Worm (Caenorhabditis elegans) whole organism, young adult: ENCODE measurements around the gene daf-9.

Source experiments
- B0035.1 ChIP-seq: sonication (generic microtip); optimal IDR thresholded peaks from 2 replicates; lab custom pipeline; 2016; ENCODE audit warnings: missing genetic modification characterization, mild to moderate bottlenecking, missing compliant biosample characterization, missing genotype, missing genetic modification reagents
- F10E7.11 ChIP-seq: sonication (generic microtip); optimal IDR thresholded peaks from 2 replicates; lab custom pipeline; 2017; ENCODE audit warnings: mild to moderate bottlenecking, missing genetic modification characterization, moderate library complexity, missing compliant biosample characterization
- F22D6.2 ChIP-seq: sonication (generic microtip); optimal IDR thresholded peaks from 2 replicates; lab custom pipeline; 2016; ENCODE audit warnings: mild to moderate bottlenecking, missing genetic modification characterization, missing compliant biosample characterization
- F23B12.7 ChIP-seq: sonication (generic microtip); optimal IDR thresholded peaks from 2 replicates; lab custom pipeline; 2017; ENCODE audit warnings: missing genetic modification characterization, mild to moderate bottlenecking, missing compliant biosample characterization, antibody characterized with exemption, moderate library complexity; ENCODE audit not compliant: insufficient read depth
- F37B4.10 ChIP-seq: fragments of 200-800 bp; sonication (Bioruptor generic); IDR thresholded peaks from 2 replicates; pipeline ENCODE4 v1.3.6; 2022; ENCODE audit warnings: missing genetic modification characterization, missing compliant biosample characterization
- F39B2.1 ChIP-seq: fragments of 200-800 bp; sonication (Bioruptor generic); IDR thresholded peaks from 2 replicates; pipeline ENCODE4 v1.3.6; 2022; ENCODE audit warnings: missing genetic modification reagents, missing genetic modification characterization, missing compliant biosample characterization
- F49E8.2 ChIP-seq: sonication (generic microtip); optimal IDR thresholded peaks from 3 replicates; lab custom pipeline; 2017; ENCODE audit warnings: missing genetic modification characterization, mild to moderate bottlenecking, missing compliant biosample characterization, antibody characterized with exemption, moderate library complexity; ENCODE audit not compliant: insufficient read depth
- F57C9.4 ChIP-seq: sonication (generic microtip); optimal IDR thresholded peaks from 2 replicates; lab custom pipeline; 2017; ENCODE audit warnings: mild to moderate bottlenecking, missing genetic modification characterization, missing compliant biosample characterization
- T26A5.8 ChIP-seq: sonication (generic microtip); optimal IDR thresholded peaks from 2 replicates; lab custom pipeline; 2016; ENCODE audit warnings: missing genetic modification characterization, missing compliant biosample characterization
- Y53F4B.3 ChIP-seq: fragments of 200-800 bp; sonication (Bioruptor generic); IDR thresholded peaks from 2 replicates; pipeline ENCODE4 v1.3.6; 2022; ENCODE audit warnings: missing genetic modification reagents, missing genetic modification characterization, missing compliant biosample characterization
- Y56A3A.18 ChIP-seq: fragments of 200-800 bp; sonication (Bioruptor generic); IDR thresholded peaks from 2 replicates; pipeline ENCODE4 v1.3.6; 2022; ENCODE audit warnings: missing genetic modification reagents, missing genetic modification characterization, missing compliant biosample characterization
- Y79H2A.3 ChIP-seq: fragments of 200-800 bp; sonication (Bioruptor generic); conservative IDR thresholded peaks from 2 replicates; pipeline ENCODE4 v1.3.6; 2022; ENCODE audit warnings: missing genetic modification reagents, missing genetic modification characterization, missing compliant biosample characterization
- ZK185.1 ChIP-seq: sonication (generic microtip); optimal IDR thresholded peaks from 2 replicates; lab custom pipeline; 2016; ENCODE audit warnings: mild to moderate bottlenecking, missing genetic modification characterization, missing compliant biosample characterization; ENCODE audit not compliant: poor library complexity, severe bottlenecking
- athp-1 ChIP-seq: sonication (generic microtip); optimal IDR thresholded peaks from 2 replicates; lab custom pipeline; 2017; ENCODE audit warnings: mild to moderate bottlenecking, missing genetic modification characterization, missing compliant biosample characterization
- attf-3 ChIP-seq: fragments of 200-800 bp; sonication (Bioruptor generic); conservative IDR thresholded peaks from 2 replicates; pipeline ENCODE4 v1.3.6; 2022; ENCODE audit warnings: missing genetic modification reagents, missing genetic modification characterization, missing compliant biosample characterization
- bed-1 ChIP-seq: fragments of 200-800 bp; sonication (Bioruptor generic); IDR thresholded peaks from 2 replicates; pipeline ENCODE4 v1.3.6; 2022; ENCODE audit warnings: missing genetic modification reagents, missing genetic modification characterization, missing compliant biosample characterization
- ceh-100 ChIP-seq: fragments of 200-800 bp; sonication (Bioruptor generic); IDR thresholded peaks from 2 replicates; pipeline ENCODE4 v1.3.6; 2022; ENCODE audit warnings: missing genetic modification reagents, missing genetic modification characterization, missing compliant biosample characterization
- ceh-91 ChIP-seq: fragments of 200-800 bp; sonication (Bioruptor generic); IDR thresholded peaks from 2 replicates; pipeline ENCODE4 v1.3.6; 2022; ENCODE audit warnings: missing genetic modification reagents, missing genetic modification characterization, missing compliant biosample characterization
- chd-7 ChIP-seq: sonication (generic microtip); optimal IDR thresholded peaks from 2 replicates; lab custom pipeline; 2016; ENCODE audit warnings: mild to moderate bottlenecking, missing genetic modification characterization, moderate library complexity, missing compliant biosample characterization
- efl-1 ChIP-seq: fragments of 150-350 bp; optimal IDR thresholded peaks from 2 replicates; lab custom pipeline; 2014; ENCODE audit warnings: missing biosample characterization, missing genetic modification reagents, missing genetic modification characterization
- ekl-4 ChIP-seq: fragments of 200-800 bp; sonication (Bioruptor generic); IDR thresholded peaks from 2 replicates; pipeline ENCODE4 v1.3.6; 2022; ENCODE audit warnings: missing genetic modification reagents, missing genetic modification characterization, missing compliant biosample characterization
- hmg-20 ChIP-seq: fragments of 200-800 bp; sonication (Bioruptor generic); IDR thresholded peaks from 2 replicates; pipeline ENCODE4 v1.3.6; 2022; ENCODE audit warnings: missing genetic modification reagents, missing genetic modification characterization, missing compliant biosample characterization
- lag-1 ChIP-seq: fragments of 200-800 bp; sonication (Bioruptor generic); IDR thresholded peaks from 2 replicates; pipeline ENCODE4 v1.3.6; 2022; ENCODE audit warnings: missing genetic modification reagents, missing genetic modification characterization, missing compliant biosample characterization
- lin-26 ChIP-seq: fragments of 200-800 bp; sonication (Bioruptor generic); IDR thresholded peaks from 2 replicates; pipeline ENCODE4 v1.3.6; 2022; ENCODE audit warnings: missing genetic modification reagents, missing genetic modification characterization, missing compliant biosample characterization
- madf-10 ChIP-seq: sonication (generic microtip); optimal IDR thresholded peaks from 2 replicates; lab custom pipeline; 2016; ENCODE audit warnings: mild to moderate bottlenecking, missing genetic modification characterization, missing compliant biosample characterization
- mes-4 ChIP-seq: sonication (generic microtip); optimal IDR thresholded peaks from 2 replicates; lab custom pipeline; 2016; ENCODE audit warnings: missing genotype, missing genetic modification characterization, missing compliant biosample characterization
- mxl-1 ChIP-seq: sonication (generic microtip); optimal IDR thresholded peaks from 2 replicates; lab custom pipeline; 2016; ENCODE audit warnings: missing genetic modification characterization, missing compliant biosample characterization
- nfya-2 ChIP-seq: fragments of 200-800 bp; sonication (Bioruptor generic); IDR thresholded peaks from 2 replicates; pipeline ENCODE4 v1.3.6; 2022; ENCODE audit warnings: missing genetic modification reagents, missing genetic modification characterization, missing compliant biosample characterization
- nfyb-1 ChIP-seq: fragments of 200-800 bp; sonication (Bioruptor generic); IDR thresholded peaks from 2 replicates; pipeline ENCODE4 v1.3.6; 2022; ENCODE audit warnings: missing genetic modification reagents, missing genetic modification characterization, missing compliant biosample characterization
- nhr-120 ChIP-seq: fragments of 200-800 bp; sonication (Bioruptor generic); IDR thresholded peaks from 2 replicates; pipeline ENCODE4 v1.3.6; 2022; ENCODE audit warnings: missing genetic modification characterization, missing compliant biosample characterization
- nhr-80 ChIP-seq: sonication (generic microtip); optimal IDR thresholded peaks from 2 replicates; lab custom pipeline; 2016; ENCODE audit warnings: missing genetic modification characterization, missing compliant biosample characterization
- pha-4 ChIP-seq: fragments of 150-350 bp; sonication (generic microtip); optimal IDR thresholded peaks from 2 replicates; lab custom pipeline; 2014; ENCODE audit warnings: missing biosample characterization, missing genetic modification reagents, missing genetic modification characterization
- rec-8 ChIP-seq, 2 experiments: sonication (generic microtip); optimal IDR thresholded peaks; 2 replicates each; lab custom pipeline; 2016; ENCODE audit warnings: mild to moderate bottlenecking in 2 of 2, missing genetic modification characterization in 2 of 2, missing genetic modification reagents in 2 of 2, missing genotype in 2 of 2, missing biosample characterization in 1 of 2, missing compliant biosample characterization in 1 of 2, moderate library complexity in 1 of 2
- repo-1 ChIP-seq: sonication (generic microtip); optimal IDR thresholded peaks from 2 replicates; lab custom pipeline; 2017; ENCODE audit warnings: mild to moderate bottlenecking, missing genetic modification characterization, missing compliant biosample characterization
- rpc-1 ChIP-seq, 2 experiments: fragments of 150-350 bp in 1 of 2; sonication (generic microtip) in 1 of 2; optimal IDR thresholded peaks; 2 replicates each; lab custom pipeline; 2014 to 2018; ENCODE audit warnings: missing biosample characterization in 1 of 2, missing genetic modification characterization in 1 of 2, missing genetic modification reagents in 1 of 2, missing genotype in 1 of 2
- snpc-1.3 ChIP-seq: sonication (generic microtip); optimal IDR thresholded peaks from 2 replicates; lab custom pipeline; 2017; ENCODE audit warnings: missing genetic modification characterization, mild to moderate bottlenecking, missing compliant biosample characterization, antibody characterized with exemption, moderate library complexity, missing genotype, missing genetic modification reagents; ENCODE audit not compliant: insufficient read depth
- snpc-4 ChIP-seq, 5 experiments: fragments of 150-350 bp in 1 of 5; sonication (generic microtip) in 4 of 5; optimal IDR thresholded peaks; 2 replicates each; lab custom pipeline; 2014 to 2018; ENCODE audit warnings: missing genetic modification characterization in 5 of 5, missing biosample characterization in 3 of 5, antibody characterized with exemption in 2 of 5, mild to moderate bottlenecking in 2 of 5, missing compliant biosample characterization in 2 of 5, missing genotype in 2 of 5, moderate library complexity in 2 of 5, missing genetic modification reagents in 1 of 5
- tbp1 ChIP-seq: fragments of 200-800 bp; sonication (Bioruptor generic); optimal IDR thresholded peaks from 2 replicates; lab custom pipeline; 2018; ENCODE audit warnings: mild to moderate bottlenecking, missing genetic modification characterization, missing compliant biosample characterization
- tlf-1 ChIP-seq: fragments of 200-800 bp; sonication (Bioruptor generic); optimal IDR thresholded peaks from 2 replicates; lab custom pipeline; 2018; ENCODE audit warnings: mild to moderate bottlenecking, missing genetic modification characterization, missing compliant biosample characterization
- unc-130 ChIP-seq: sonication (generic microtip); optimal IDR thresholded peaks from 2 replicates; lab custom pipeline; 2016; ENCODE audit warnings: missing genetic modification reagents, missing genetic modification characterization, missing compliant biosample characterization
- xnd-1 ChIP-seq: sonication (generic microtip); optimal IDR thresholded peaks from 2 replicates; lab custom pipeline; 2016; ENCODE audit warnings: missing genotype, missing genetic modification reagents, missing genetic modification characterization, missing compliant biosample characterization
- ztf-3 ChIP-seq: fragments of 200-800 bp; sonication (Bioruptor generic); optimal IDR thresholded peaks from 2 replicates; lab custom pipeline; 2018; ENCODE audit warnings: mild to moderate bottlenecking, missing genetic modification characterization, missing compliant biosample characterization
- ztf-6 ChIP-seq: fragments of 200-800 bp; sonication (Bioruptor generic); IDR thresholded peaks from 2 replicates; pipeline ENCODE4 v1.3.6; 2022; ENCODE audit warnings: missing genetic modification reagents, missing genetic modification characterization, missing compliant biosample characterization

Gene daf-9

DNA sequence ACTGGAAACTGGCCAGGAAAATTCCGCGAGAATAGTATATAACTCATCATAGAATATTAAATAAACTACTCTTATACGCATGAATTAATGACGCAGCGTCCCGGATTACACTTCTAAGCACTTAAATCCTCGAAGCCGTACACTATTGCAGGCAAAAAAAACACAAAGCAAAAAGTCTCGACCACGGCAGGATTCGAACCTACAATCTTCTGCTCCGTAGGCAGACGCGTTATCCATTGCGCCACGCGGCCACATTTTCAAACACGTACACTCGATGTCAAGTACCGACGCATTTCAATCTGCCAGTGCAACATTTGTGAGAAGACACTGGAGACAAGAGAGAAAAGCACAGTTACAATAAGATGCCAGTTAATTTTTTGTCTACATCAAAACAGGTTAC is 23.2 kb downstream of the daf-9 start (continued):
- TF ChIP-seq nfyb-1 = 0 out of 2 replicates have a peak, but pooled peaks have one; percentile 57
- TF ChIP-seq mes-4 = peak; percentile 51
- no peak for TF ChIP-seq F10E7.11
- 0 out of 2 replicates have a peak, but pooled peaks have one; percentile 13 for TF ChIP-seq ekl-4 (GFP tag; lab: Robert Waterston, UW)
- TF ChIP-seq ceh-100 (GFP tag; lab: Robert Waterston, UW) = no peak
- peak; percentile 43 for TF ChIP-seq mxl-1 (tag; lab: Kevin White, UChicago)
- TF ChIP-seq repo-1 (tag; lab: Kevin White, UChicago) = peak; percentile 9
- peak; percentile 63 for TF ChIP-seq chd-7
- TF ChIP-seq efl-1 (GFP tag; lab: Kevin White, UChicago) = no peak
- no peak for TF ChIP-seq F57C9.4 (tag; lab: Kevin White, UChicago)
- TF ChIP-seq madf-10 (tag; lab: Kevin White, UChicago) = peak; percentile 57
- TF ChIP-seq bed-1 = 0 out of 2 replicates have a peak, but pooled peaks have one; percentile 64
- TF ChIP-seq ZK185.1 (tag; lab: Kevin White, UChicago) = peak; percentile 60
- TF ChIP-seq T26A5.8 = no peak
- TF ChIP-seq Y79H2A.3 (GFP tag; lab: Robert Waterston, UW) = no peak
- no peak for TF ChIP-seq ztf-3 (GFP tag; lab: Kevin White, UChicago)
- no peak for TF ChIP-seq nhr-80 (tag; lab: Kevin White, UChicago)
- no peak for TF ChIP-seq xnd-1 (tag; lab: Kevin White, UChicago)
- TF ChIP-seq ceh-91 (GFP tag; lab: Robert Waterston, UW) = no peak
- peak; percentile 65 to 71 for TF ChIP-seq rec-8 (tag; optimal IDR thresholded peaks at IDR 0.05; lab: Kevin White, UChicago)
- no peak for TF ChIP-seq attf-3 (GFP tag; lab: Robert Waterston, UW)
- TF ChIP-seq rpc-1 (optimal IDR thresholded peaks at IDR 0.05; lab: Kevin White, UChicago) = peak; percentile 83
- TF ChIP-seq rpc-1 (tag; optimal IDR thresholded peaks at IDR 0.05; lab: Kevin White, UChicago) = peak; percentile 86
- peak; percentile 15 for TF ChIP-seq unc-130 (GFP tag; lab: Kevin White, UChicago)
- no peak for TF ChIP-seq F49E8.2 (tag; lab: Kevin White, UChicago)
- peak; percentile 89 for TF ChIP-seq lin-26 (GFP tag; lab: Robert Waterston, UW)
- no peak for TF ChIP-seq nfya-2
- peak; percentile 17 for TF ChIP-seq athp-1
- TF ChIP-seq F22D6.2 (tag; lab: Kevin White, UChicago) = no peak
- peak; percentile 93 for TF ChIP-seq tbp1 (GFP tag; lab: Kevin White, UChicago)
- no peak for TF ChIP-seq Y53F4B.3 (GFP tag; lab: Robert Waterston, UW)
- no peak for TF ChIP-seq F39B2.1 (GFP tag; lab: Robert Waterston, UW)
- TF ChIP-seq ztf-6 (GFP tag; lab: Robert Waterston, UW) = no peak
- TF ChIP-seq snpc-4 (GFP tag; optimal IDR thresholded peaks at IDR 0.05; lab: Kevin White, UChicago) = peak; percentile 62
- no peak for TF ChIP-seq snpc-4 (tag; optimal IDR thresholded peaks at IDR 0.05; lab: Kevin White, UChicago)
- no peak for TF ChIP-seq snpc-1.3 (tag; lab: Kevin White, UChicago)
- TF ChIP-seq F37B4.10 = no peak
- TF ChIP-seq Y56A3A.18 (GFP tag; lab: Robert Waterston, UW) = peak; percentile 68; the same call in 1 of the 2 replicates
- no peak for TF ChIP-seq pha-4 (tag; lab: Kevin White, UChicago)
- no peak for TF ChIP-seq B0035.1 (tag; lab: Kevin White, UChicago)
- no peak for TF ChIP-seq lag-1 (GFP tag; lab: Robert Waterston, UW)
- peak; percentile 32; the same call in 1 of the 2 replicates for TF ChIP-seq hmg-20 (GFP tag; lab: Robert Waterston, UW)
- TF ChIP-seq nhr-120 (GFP tag; lab: Robert Waterston, UW) = no peak
- no peak for TF ChIP-seq F23B12.7 (tag; lab: Kevin White, UChicago)
- peak; percentile 32 for TF ChIP-seq tlf-1
- TF ChIP-seq, all 124 proteins: peak for 52
